Worm (Caenorhabditis elegans): Measurements from ENCODE around the gene acs-6.

acs-6 gene

DNA sequence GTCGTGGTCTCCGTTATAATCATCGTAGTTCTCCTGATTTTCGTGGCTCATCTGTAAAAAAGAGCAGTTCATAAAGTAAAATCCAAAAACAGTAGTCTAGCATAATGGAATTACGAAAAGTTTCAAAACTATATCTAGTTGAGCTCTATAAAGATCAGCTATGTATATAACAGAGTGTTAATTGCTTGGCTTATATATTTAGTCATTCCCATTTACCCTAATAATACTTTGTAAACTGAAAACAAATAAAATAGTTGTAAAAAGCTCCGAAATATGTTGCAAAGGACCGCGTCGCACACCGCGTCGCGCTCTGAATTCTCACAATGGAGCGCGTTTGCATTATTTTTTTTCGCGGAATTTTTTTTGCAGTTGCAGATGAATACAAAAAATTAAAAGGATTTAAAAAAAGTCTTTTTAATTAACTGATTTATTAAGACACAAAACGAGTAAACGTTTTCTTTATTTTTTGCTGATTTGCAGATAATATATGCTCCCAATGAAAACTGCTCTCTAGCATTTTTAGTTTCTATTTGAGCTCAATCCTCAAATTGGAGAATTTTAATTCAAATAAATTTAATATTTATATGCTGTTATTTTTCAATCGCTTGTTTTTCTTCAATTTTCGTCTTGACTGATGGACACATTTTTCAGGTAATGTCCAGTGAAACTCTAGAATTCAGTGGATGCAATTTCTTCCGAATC lies 11.7 kb upstream of the acs-6 start, which contains the start of the genes tcer-1 and ZK1127.5:
Gene tcer-1 (minus strand): TSS at position 51 of the 702 bp plus-strand sequence.
Gene ZK1127.5 (plus strand): TSS at position 652 of the 702 bp plus-strand sequence.
- TF ChIP-seq med-1 (GFP tag; optimal IDR thresholded peaks at IDR 0.05; ENCODE audit: insufficient read depth) (no peak), flt-1 (GFP tag; IDR thresholded peaks at IDR 0.05) (no peak), T22C8.4 (GFP tag; IDR thresholded peaks at IDR 0.05) (no peak), ztf-23 (GFP tag; IDR thresholded peaks at IDR 0.05) (no peak), ztf-29 (GFP tag; IDR thresholded peaks at IDR 0.05) (no peak), cog-1 (tag; optimal IDR thresholded peaks at IDR 0.05) (no peak), tab-1 (GFP tag; IDR thresholded peaks at IDR 0.05) (no peak), ref-1 (GFP tag; conservative IDR thresholded peaks at IDR 0.05) (no peak), klf-2 (GFP tag; conservative IDR thresholded peaks at IDR 0.05) (no peak)

DNA sequence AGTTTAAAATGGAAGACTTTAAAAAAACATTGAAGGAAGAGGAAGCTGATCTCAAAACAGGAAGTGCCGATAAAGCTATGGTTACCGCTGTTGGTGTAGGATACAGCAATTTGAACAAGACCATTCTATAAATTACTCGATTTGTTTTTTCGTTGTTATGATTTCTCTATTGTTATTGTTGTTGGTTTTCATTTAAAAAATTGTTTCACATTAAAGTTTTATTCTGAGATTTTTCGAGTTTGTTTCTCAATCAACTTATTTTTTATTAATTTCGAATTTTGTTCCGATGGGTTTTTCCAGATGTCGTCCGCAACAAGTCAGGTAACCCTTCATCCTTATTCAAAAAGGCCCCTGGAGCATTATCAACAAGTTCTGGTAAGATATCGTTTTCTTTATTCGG lies 10.1 kb upstream of the acs-6 start, which contains the start of gene ZK1127.12:
Gene ZK1127.12 (plus strand): TSS at position 301 of the 400 bp plus-strand sequence.
- no peak for TF ChIP-seq T22C8.4 (GFP tag; IDR thresholded peaks at IDR 0.05)
- no peak for TF ChIP-seq klf-2 (GFP tag; conservative IDR thresholded peaks at IDR 0.05)
- no peak for TF ChIP-seq flt-1 (GFP tag; IDR thresholded peaks at IDR 0.05)
- TF ChIP-seq tab-1 (GFP tag; IDR thresholded peaks at IDR 0.05), result no peak
- no peak for TF ChIP-seq ztf-29 (GFP tag; IDR thresholded peaks at IDR 0.05)
- TF ChIP-seq cog-1 (tag; optimal IDR thresholded peaks at IDR 0.05), result no peak
- no peak for TF ChIP-seq ref-1 (GFP tag; conservative IDR thresholded peaks at IDR 0.05)
- no peak for TF ChIP-seq med-1 (GFP tag; optimal IDR thresholded peaks at IDR 0.05; ENCODE audit: insufficient read depth)
- TF ChIP-seq ztf-23 (GFP tag; IDR thresholded peaks at IDR 0.05), result no peak

DNA sequence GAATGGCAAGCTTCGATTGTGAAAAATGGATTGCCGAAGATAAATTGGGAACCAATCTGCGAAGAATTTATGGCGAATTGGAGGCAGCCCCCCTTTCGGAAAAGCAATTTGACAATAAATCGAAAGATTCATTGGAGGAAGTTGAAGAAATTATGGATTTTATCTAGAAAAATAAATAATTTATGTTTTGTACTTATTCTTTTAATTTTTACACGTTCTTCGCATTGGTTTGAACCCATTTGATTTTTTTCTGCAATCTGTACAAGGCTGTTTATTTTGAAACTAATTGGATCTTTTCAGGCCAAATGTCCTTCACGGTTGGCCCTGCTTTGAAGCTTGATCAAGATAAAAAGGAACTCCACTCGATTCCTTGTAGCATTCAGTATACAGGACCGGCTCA lies 8.8 kb upstream of the acs-6 start, which contains the start of gene ZK1127.13:
Gene ZK1127.13 (plus strand): TSS at position 301 of the 400 bp plus-strand sequence.
- TF ChIP-seq klf-2 (GFP tag; conservative IDR thresholded peaks at IDR 0.05), result no peak
- TF ChIP-seq ref-1 (GFP tag; conservative IDR thresholded peaks at IDR 0.05), result no peak
- no peak for TF ChIP-seq T22C8.4 (GFP tag; IDR thresholded peaks at IDR 0.05)
- TF ChIP-seq cog-1 (tag; optimal IDR thresholded peaks at IDR 0.05), result no peak
- no peak for TF ChIP-seq med-1 (GFP tag; optimal IDR thresholded peaks at IDR 0.05; ENCODE audit: insufficient read depth)
- TF ChIP-seq flt-1 (GFP tag; IDR thresholded peaks at IDR 0.05), result no peak
- TF ChIP-seq tab-1 (GFP tag; IDR thresholded peaks at IDR 0.05), result no peak
- TF ChIP-seq ztf-29 (GFP tag; IDR thresholded peaks at IDR 0.05), result no peak
- no peak for TF ChIP-seq ztf-23 (GFP tag; IDR thresholded peaks at IDR 0.05)

DNA sequence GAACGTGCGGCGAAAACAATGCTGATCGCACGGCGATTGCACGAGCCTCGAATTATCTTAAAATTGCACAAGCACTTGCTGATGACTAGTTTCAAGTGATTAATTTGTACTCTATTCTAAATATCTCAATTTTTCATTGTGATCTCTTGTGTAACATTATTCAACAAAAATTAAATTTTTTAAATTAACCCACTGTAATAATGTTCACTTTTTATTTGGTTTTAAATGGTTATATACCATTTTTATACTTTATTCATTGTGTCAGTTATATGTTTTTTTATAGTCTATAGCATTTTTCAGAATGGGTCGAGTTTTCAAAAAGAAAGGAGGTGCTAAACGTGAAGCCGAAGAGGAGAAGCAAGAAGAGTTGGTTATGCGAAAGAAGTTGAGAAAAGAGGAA lies 8.2 kb upstream of the acs-6 start, which contains the start of gene ZK1127.4:
Gene ZK1127.4 (plus strand): TSS at position 301 of the 400 bp plus-strand sequence.
- TF ChIP-seq med-1 (GFP tag; optimal IDR thresholded peaks at IDR 0.05; ENCODE audit: insufficient read depth) (no peak), ztf-23 (GFP tag; IDR thresholded peaks at IDR 0.05) (no peak), ref-1 (GFP tag; conservative IDR thresholded peaks at IDR 0.05) (no peak), cog-1 (tag; optimal IDR thresholded peaks at IDR 0.05) (no peak), T22C8.4 (GFP tag; IDR thresholded peaks at IDR 0.05) (no peak), tab-1 (GFP tag; IDR thresholded peaks at IDR 0.05) (no peak), klf-2 (GFP tag; conservative IDR thresholded peaks at IDR 0.05) (no peak), ztf-29 (GFP tag; IDR thresholded peaks at IDR 0.05) (no peak), flt-1 (GFP tag; IDR thresholded peaks at IDR 0.05) (no peak)

DNA sequence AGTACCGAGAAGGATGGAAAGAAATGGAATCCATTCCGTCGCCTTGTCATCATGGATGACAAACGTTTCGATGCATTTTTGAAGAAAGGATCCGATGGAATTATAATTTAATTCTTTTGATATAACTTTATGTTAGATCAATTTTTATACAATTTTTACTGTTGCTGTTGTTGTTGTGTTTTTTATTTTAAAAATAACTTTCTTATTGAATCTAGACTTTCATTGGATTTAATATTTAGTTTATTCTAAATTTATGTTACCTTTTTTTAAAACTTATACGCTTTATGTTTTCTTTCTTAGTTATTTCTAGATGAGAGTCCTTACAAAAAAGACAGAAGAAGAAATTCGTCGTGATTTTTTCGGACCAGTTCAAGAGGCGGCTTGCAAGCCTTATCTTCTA lies 6.8 kb upstream of the acs-6 start, which contains the start of gene ZK1127.3:
Gene ZK1127.3 (plus strand): TSS at position 301 of the 400 bp plus-strand sequence.
- no peak for TF ChIP-seq cog-1 (tag; optimal IDR thresholded peaks at IDR 0.05)
- TF ChIP-seq T22C8.4 (GFP tag; IDR thresholded peaks at IDR 0.05), result no peak
- TF ChIP-seq ztf-23 (GFP tag; IDR thresholded peaks at IDR 0.05), result no peak
- no peak for TF ChIP-seq klf-2 (GFP tag; conservative IDR thresholded peaks at IDR 0.05)
- TF ChIP-seq ref-1 (GFP tag; conservative IDR thresholded peaks at IDR 0.05), result no peak
- no peak for TF ChIP-seq med-1 (GFP tag; optimal IDR thresholded peaks at IDR 0.05; ENCODE audit: insufficient read depth)
- no peak for TF ChIP-seq tab-1 (GFP tag; IDR thresholded peaks at IDR 0.05)
- TF ChIP-seq ztf-29 (GFP tag; IDR thresholded peaks at IDR 0.05), result no peak
- no peak for TF ChIP-seq flt-1 (GFP tag; IDR thresholded peaks at IDR 0.05)

DNA sequence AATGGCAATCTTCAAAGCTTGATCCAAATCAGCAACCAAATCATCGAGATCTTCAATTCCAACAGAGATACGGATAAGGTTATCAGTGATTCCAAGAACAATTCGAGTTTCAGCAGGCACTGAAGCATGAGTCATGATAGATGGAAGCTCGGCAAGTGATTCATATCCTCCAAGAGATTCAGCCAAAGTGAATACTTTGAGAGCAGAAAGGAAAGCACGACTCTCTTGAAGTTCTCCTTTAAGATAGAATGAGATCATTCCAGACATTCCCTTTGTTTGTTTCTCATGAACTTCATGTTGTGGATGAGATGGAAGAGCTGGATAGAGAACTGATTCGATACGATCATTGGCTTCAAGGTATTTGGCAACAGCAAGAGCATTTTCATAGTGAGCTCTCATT lies 5.5 kb upstream of the acs-6 start:
- TF ChIP-seq ztf-29 (GFP tag; IDR thresholded peaks at IDR 0.05), result no peak
- no peak for TF ChIP-seq klf-2 (GFP tag; conservative IDR thresholded peaks at IDR 0.05)
- no peak for TF ChIP-seq T22C8.4 (GFP tag; IDR thresholded peaks at IDR 0.05)
- TF ChIP-seq med-1 (GFP tag; optimal IDR thresholded peaks at IDR 0.05; ENCODE audit: insufficient read depth), result no peak

DNA sequence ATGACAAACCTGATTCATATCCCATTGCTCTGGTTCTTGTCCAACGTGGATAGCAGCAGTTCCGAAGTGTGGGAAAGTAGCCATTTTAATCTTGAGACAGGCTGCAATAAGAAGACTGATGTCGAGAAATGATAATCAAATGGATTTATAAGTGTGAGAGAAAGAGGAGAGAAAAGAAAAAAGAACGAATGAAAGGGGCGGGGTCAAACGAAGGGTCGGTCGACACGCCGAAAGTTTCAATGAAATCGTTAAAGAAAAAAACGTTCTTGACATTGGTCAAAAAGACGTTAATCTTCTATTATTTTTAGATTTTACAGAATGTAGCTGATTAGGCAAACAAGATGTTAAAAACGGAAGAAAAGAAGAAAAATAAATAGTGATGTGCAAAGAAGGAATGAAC lies 4.0 kb upstream of the acs-6 start, which contains the start of gene cth-2:
Gene cth-2 (minus strand): TSS at position 101 of the 400 bp plus-strand sequence.
- TF ChIP-seq klf-2 (GFP tag; conservative IDR thresholded peaks at IDR 0.05), result no peak
- TF ChIP-seq ztf-23 (GFP tag; IDR thresholded peaks at IDR 0.05), result no peak
- TF ChIP-seq flt-1 (GFP tag; IDR thresholded peaks at IDR 0.05), result no peak
- no peak for TF ChIP-seq tab-1 (GFP tag; IDR thresholded peaks at IDR 0.05)
- TF ChIP-seq ztf-29 (GFP tag; IDR thresholded peaks at IDR 0.05), result no peak
- no peak for TF ChIP-seq T22C8.4 (GFP tag; IDR thresholded peaks at IDR 0.05)
- TF ChIP-seq cog-1 (tag; optimal IDR thresholded peaks at IDR 0.05), result no peak
- TF ChIP-seq med-1 (GFP tag; optimal IDR thresholded peaks at IDR 0.05; ENCODE audit: insufficient read depth), result no peak
- TF ChIP-seq ref-1 (GFP tag; conservative IDR thresholded peaks at IDR 0.05), result no peak

DNA sequence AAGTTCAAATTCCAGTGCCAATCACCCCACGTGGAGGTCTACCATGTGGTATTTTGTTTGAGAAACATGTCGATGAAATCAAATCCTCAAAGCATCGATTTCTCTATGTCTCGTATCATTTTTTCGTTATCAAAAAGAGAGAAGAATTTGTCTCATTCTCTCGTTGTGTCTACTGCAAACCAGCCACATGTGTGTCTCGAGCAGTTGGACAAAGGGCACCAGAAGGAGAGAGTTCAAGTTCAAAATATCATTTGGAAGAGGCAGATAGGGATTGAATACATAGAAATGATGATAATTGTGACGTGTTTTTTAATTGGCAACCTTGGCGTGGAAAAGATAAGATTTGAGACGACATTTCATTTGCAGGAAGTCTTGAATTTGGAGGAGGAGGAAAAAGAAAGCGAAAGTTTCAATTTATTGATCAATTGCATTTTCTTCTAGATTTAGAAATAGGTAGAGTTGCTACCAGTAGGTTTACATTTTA lies 2.5 kb upstream of the acs-6 start:
- no peak for TF ChIP-seq med-1 (GFP tag; optimal IDR thresholded peaks at IDR 0.05; ENCODE audit: insufficient read depth)
- TF ChIP-seq klf-2 (GFP tag; conservative IDR thresholded peaks at IDR 0.05), result no peak

DNA sequence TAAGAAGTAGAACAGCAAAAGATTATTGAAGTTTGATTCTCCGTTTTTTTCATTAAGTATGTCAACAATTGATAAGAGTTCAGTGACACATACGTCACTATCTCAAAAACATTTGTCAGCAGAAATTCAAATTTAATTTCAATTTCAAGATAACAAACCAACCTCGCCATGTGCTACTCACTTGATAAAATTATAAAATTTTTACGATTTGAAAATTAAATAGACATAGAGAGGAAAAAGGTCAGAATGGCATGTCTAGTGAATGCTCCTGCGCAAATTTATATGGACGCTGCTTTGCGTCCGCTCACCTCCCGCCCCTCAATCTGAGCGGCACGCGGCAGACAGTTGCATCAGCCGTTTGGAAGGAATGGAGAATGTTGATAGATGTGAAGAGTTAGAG lies 1.6 kb upstream of the acs-6 start:
- no peak for TF ChIP-seq flt-1 (GFP tag; IDR thresholded peaks at IDR 0.05)
- no peak for TF ChIP-seq T22C8.4 (GFP tag; IDR thresholded peaks at IDR 0.05)
- TF ChIP-seq cog-1 (tag; optimal IDR thresholded peaks at IDR 0.05), result no peak
- no peak for TF ChIP-seq med-1 (GFP tag; optimal IDR thresholded peaks at IDR 0.05; ENCODE audit: insufficient read depth)
- no peak for TF ChIP-seq ztf-23 (GFP tag; IDR thresholded peaks at IDR 0.05)
- no peak for TF ChIP-seq klf-2 (GFP tag; conservative IDR thresholded peaks at IDR 0.05)
- no peak for TF ChIP-seq tab-1 (GFP tag; IDR thresholded peaks at IDR 0.05)
- no peak for TF ChIP-seq ztf-29 (GFP tag; IDR thresholded peaks at IDR 0.05)
- no peak for TF ChIP-seq ref-1 (GFP tag; conservative IDR thresholded peaks at IDR 0.05)
